Fruit fly (Drosophila melanogaster) whole organism, embryonic: ENCODE data around the gene CG31952.

Source experiments
- Aef1 ChIP-seq: fragments of 200-800 bp; sonication (Bioruptor generic); IDR thresholded peaks from 3 replicates; pipeline ENCODE4 v1.3.6; 2022; ENCODE audit warnings: missing biosample characterization, missing genetic modification characterization
- CG10321 ChIP-seq: fragments of 200-800 bp; sonication (Bioruptor generic); IDR thresholded peaks from 2 replicates; pipeline ENCODE4 v1.3.6; 2022; ENCODE audit warnings: missing biosample characterization, missing genetic modification characterization
- CG10979 ChIP-seq: fragments of 200-800 bp; sonication (Bioruptor generic); optimal IDR thresholded peaks from 2 replicates; lab custom pipeline; 2018; ENCODE audit warnings: missing biosample characterization, mild to moderate bottlenecking, missing genetic modification characterization, moderate library complexity
- CG11093 ChIP-seq: fragments of 200-800 bp; sonication (Bioruptor generic); IDR thresholded peaks from 3 replicates; pipeline ENCODE4 v1.3.6; 2022; ENCODE audit warnings: missing biosample characterization, missing genetic modification characterization
- CG11695 ChIP-seq: fragments of 200-800 bp; sonication (Bioruptor generic); IDR thresholded peaks from 3 replicates; pipeline ENCODE4 v1.3.6; 2022; ENCODE audit warnings: missing biosample characterization, missing genetic modification characterization
- CG13296 ChIP-seq: fragments of 200-800 bp; sonication (Bioruptor generic); optimal IDR thresholded peaks from 3 replicates; lab custom pipeline; 2018; ENCODE audit warnings: missing biosample characterization, mild to moderate bottlenecking, missing genetic modification characterization
- CG1529 ChIP-seq: fragments of 200-800 bp; sonication (Bioruptor generic); optimal IDR thresholded peaks from 3 replicates; lab custom pipeline; 2018; ENCODE audit warnings: missing biosample characterization, missing genetic modification characterization
- CG1602 ChIP-seq: fragments of 200-800 bp; sonication (Bioruptor generic); optimal IDR thresholded peaks from 3 replicates; lab custom pipeline; 2016; ENCODE audit warnings: missing biosample characterization, missing genetic modification characterization
- CG17802 ChIP-seq: fragments of 200-800 bp; sonication (Bioruptor generic); optimal IDR thresholded peaks from 2 replicates; lab custom pipeline; 2018; ENCODE audit warnings: missing biosample characterization, mild to moderate bottlenecking, missing genetic modification characterization, moderate library complexity
- CG18476 ChIP-seq: fragments of 200-800 bp; sonication (Bioruptor generic); optimal IDR thresholded peaks from 2 replicates; lab custom pipeline; 2016; ENCODE audit warnings: missing biosample characterization, mild to moderate bottlenecking, missing genetic modification characterization
- CG18764 ChIP-seq: fragments of 200-800 bp; sonication (Bioruptor generic); optimal IDR thresholded peaks from 3 replicates; lab custom pipeline; 2016; ENCODE audit warnings: missing biosample characterization, missing genetic modification characterization
- CG2120 ChIP-seq: fragments of 200-800 bp; sonication (Bioruptor generic); optimal IDR thresholded peaks from 3 replicates; lab custom pipeline; 2016; ENCODE audit warnings: missing biosample characterization, missing genetic modification characterization
- CG2202 ChIP-seq: fragments of 200-800 bp; sonication (Bioruptor generic); optimal IDR thresholded peaks from 2 replicates; lab custom pipeline; 2018; ENCODE audit warnings: missing biosample characterization, mild to moderate bottlenecking, missing genetic modification characterization
- CG3163 ChIP-seq: fragments of 200-800 bp; sonication (Bioruptor generic); optimal IDR thresholded peaks from 3 replicates; lab custom pipeline; 2016; ENCODE audit warnings: missing biosample characterization, missing genetic modification characterization
- CG4360 ChIP-seq: fragments of 200-800 bp; sonication (Bioruptor generic); IDR thresholded peaks from 2 replicates; pipeline ENCODE4 v1.3.6; 2022; ENCODE audit warnings: missing biosample characterization, missing genetic modification characterization
- CG5953 ChIP-seq: fragments of 200-800 bp; sonication (Bioruptor generic); IDR thresholded peaks from 2 replicates; pipeline ENCODE4 v1.3.6; 2022; ENCODE audit warnings: missing biosample characterization, missing genetic modification characterization
- CG8290 ChIP-seq, 3 experiments: fragments of 200-800 bp; sonication (Bioruptor generic); optimal IDR thresholded peaks; 2 replicates each; lab custom pipeline; 2016 to 2019; ENCODE audit warnings: missing biosample characterization in 3 of 3, missing genetic modification characterization in 3 of 3, mild to moderate bottlenecking in 2 of 3, moderate library complexity in 1 of 3
- CG9727 ChIP-seq: fragments of 200-800 bp; sonication (Bioruptor generic); optimal IDR thresholded peaks from 3 replicates; lab custom pipeline; 2017; ENCODE audit warnings: missing biosample characterization, mild to moderate bottlenecking, missing genetic modification characterization
- CoRest ChIP-seq: fragments of 200-800 bp; sonication (Bioruptor generic); optimal IDR thresholded peaks from 3 replicates; lab custom pipeline; 2018; ENCODE audit warnings: missing biosample characterization, mild to moderate bottlenecking, missing genetic modification characterization, moderate library complexity
- Dp ChIP-seq: fragments of 200-800 bp; sonication (Bioruptor generic); optimal IDR thresholded peaks from 2 replicates; lab custom pipeline; 2018; ENCODE audit warnings: missing biosample characterization, mild to moderate bottlenecking, missing genetic modification characterization, moderate library complexity
- Ets97D ChIP-seq: fragments of 200-800 bp; sonication (Bioruptor generic); optimal IDR thresholded peaks from 3 replicates; lab custom pipeline; 2016; ENCODE audit warnings: missing biosample characterization, missing genetic modification characterization
- Hand ChIP-seq: fragments of 200-800 bp; sonication (Bioruptor generic); optimal IDR thresholded peaks from 2 replicates; lab custom pipeline; 2017; ENCODE audit warnings: mild to moderate bottlenecking, missing biosample characterization, missing genetic modification reagents, missing genetic modification characterization
- Hmx ChIP-seq: fragments of 200-800 bp; sonication (Bioruptor generic); optimal IDR thresholded peaks from 2 replicates; lab custom pipeline; 2016; ENCODE audit warnings: missing biosample characterization, missing genetic modification characterization
- Lpt ChIP-seq: fragments of >200 bp; optimal IDR thresholded peaks from 2 replicates; lab custom pipeline; 2018; ENCODE audit warnings: missing biosample characterization, missing genetic modification characterization
- Ptx1 ChIP-seq: fragments of 200-800 bp; sonication (Bioruptor generic); IDR thresholded peaks from 2 replicates; pipeline ENCODE4 v1.3.6; 2022; ENCODE audit warnings: missing biosample characterization, missing genetic modification characterization
- Rfx ChIP-seq: fragments of 200-800 bp; sonication (Bioruptor generic); IDR thresholded peaks from 2 replicates; pipeline ENCODE4 v1.3.6; 2022; ENCODE audit warnings: missing biosample characterization, missing genetic modification characterization
- Sry-β ChIP-seq: fragments of 200-800 bp; sonication (Bioruptor generic); optimal IDR thresholded peaks from 2 replicates; lab custom pipeline; 2018; ENCODE audit warnings: missing biosample characterization, mild to moderate bottlenecking, missing genetic modification characterization, moderate library complexity
- Stat92E ChIP-seq, 3 experiments: fragments of >200 bp in 2 of 3; fragments of 200-800 bp in 1 of 3; sonication (Bioruptor generic) in 1 of 3; optimal IDR thresholded peaks; 2 replicates each; lab custom pipeline; 2017 to 2019; ENCODE audit warnings: missing biosample characterization in 3 of 3, missing genetic modification characterization in 3 of 3, mild to moderate bottlenecking in 1 of 3, moderate library complexity in 1 of 3
- abd-A ChIP-seq: fragments of 200-800 bp; sonication (Bioruptor generic); optimal IDR thresholded peaks from 3 replicates; lab custom pipeline; 2019; ENCODE audit warnings: missing biosample characterization, mild to moderate bottlenecking, missing genetic modification characterization, moderate library complexity
- crc ChIP-seq: fragments of 200-800 bp; sonication (Bioruptor generic); optimal IDR thresholded peaks from 2 replicates; lab custom pipeline; 2016; ENCODE audit warnings: missing biosample characterization, missing genetic modification characterization
- danr ChIP-seq: fragments of 200-800 bp; sonication (Bioruptor generic); IDR thresholded peaks from 2 replicates; pipeline ENCODE4 v1.3.6; 2022; ENCODE audit warnings: missing biosample characterization, missing genetic modification characterization
- fru ChIP-seq: fragments of >200 bp; optimal IDR thresholded peaks from 2 replicates; lab custom pipeline; 2017
- h ChIP-seq: fragments of >200 bp; optimal IDR thresholded peaks from 2 replicates; lab custom pipeline; 2017
- hkb ChIP-seq, 2 experiments: fragments of 200-800 bp in 1 of 2; fragments of >200 bp in 1 of 2; sonication (Bioruptor generic) in 1 of 2; IDR thresholded peaks in 1 of 2; optimal IDR thresholded peaks in 1 of 2; 2 replicates each; pipeline versions ENCODE4 v1.3.6 to Lab custom; 2017 to 2022; ENCODE audit warnings: missing biosample characterization in 1 of 2, missing genetic modification characterization in 1 of 2
- knrl ChIP-seq: fragments of 200-800 bp; sonication (Bioruptor generic); IDR thresholded peaks from 3 replicates; pipeline ENCODE4 v1.3.6; 2022; ENCODE audit warnings: missing biosample characterization, missing genetic modification characterization; ENCODE audit not compliant: partially characterized antibody
- lilli ChIP-seq: fragments of 200-800 bp; sonication (Bioruptor generic); optimal IDR thresholded peaks from 3 replicates; lab custom pipeline; 2016; ENCODE audit warnings: missing biosample characterization, missing genetic modification characterization
- lmd ChIP-seq: fragments of 200-800 bp; sonication (Bioruptor generic); IDR thresholded peaks from 2 replicates; pipeline ENCODE4 v1.3.6; 2022; ENCODE audit warnings: missing biosample characterization, missing genetic modification characterization
- mam ChIP-seq: fragments of 200-800 bp; sonication (Bioruptor generic); optimal IDR thresholded peaks from 3 replicates; lab custom pipeline; 2016; ENCODE audit warnings: missing biosample characterization, missing genetic modification characterization
- mirr ChIP-seq: fragments of 200-800 bp; sonication (Bioruptor generic); optimal IDR thresholded peaks from 3 replicates; lab custom pipeline; 2018; ENCODE audit warnings: missing biosample characterization, mild to moderate bottlenecking, missing genetic modification characterization
- nom ChIP-seq: fragments of 200-800 bp; sonication (Bioruptor generic); optimal IDR thresholded peaks from 2 replicates; lab custom pipeline; 2017; ENCODE audit warnings: missing biosample characterization, missing genetic modification characterization, mild to moderate bottlenecking, moderate library complexity, missing genetic modification reagents
- sd ChIP-seq: fragments of 200-800 bp; sonication (Bioruptor generic); optimal IDR thresholded peaks from 3 replicates; lab custom pipeline; 2018; ENCODE audit warnings: missing biosample characterization, mild to moderate bottlenecking, missing genetic modification characterization, moderate library complexity
- seq ChIP-seq: fragments of 200-800 bp; sonication (Bioruptor generic); IDR thresholded peaks from 2 replicates; pipeline ENCODE4 v1.3.6; 2022; ENCODE audit warnings: missing biosample characterization, missing genetic modification characterization
- so ChIP-seq: fragments of 200-800 bp; sonication (Bioruptor generic); IDR thresholded peaks from 3 replicates; pipeline ENCODE4 v1.3.6; 2022; ENCODE audit warnings: missing biosample characterization, missing genetic modification characterization
- stc ChIP-seq: fragments of 200-800 bp; sonication (Bioruptor generic); IDR thresholded peaks from 2 replicates; pipeline ENCODE4 v1.3.6; 2022; ENCODE audit warnings: missing biosample characterization, missing genetic modification characterization
- stwl ChIP-seq: fragments of 200-800 bp; sonication (Bioruptor generic); optimal IDR thresholded peaks from 3 replicates; lab custom pipeline; 2018; ENCODE audit warnings: missing biosample characterization, mild to moderate bottlenecking, missing genetic modification characterization, moderate library complexity
- toy ChIP-seq: fragments of 200-800 bp; sonication (Bioruptor generic); IDR thresholded peaks from 2 replicates; pipeline ENCODE4 v1.3.6; 2022; ENCODE audit warnings: missing biosample characterization, missing genetic modification characterization
- tx ChIP-seq: fragments of 200-800 bp; sonication (Bioruptor generic); optimal IDR thresholded peaks from 2 replicates; lab custom pipeline; 2016; ENCODE audit warnings: missing biosample characterization, missing genetic modification characterization
- usp ChIP-seq: fragments of >200 bp; optimal IDR thresholded peaks from 2 replicates; lab custom pipeline; 2017; ENCODE audit warnings: missing biosample characterization, missing genetic modification characterization
- vnd ChIP-seq: fragments of 200-800 bp; sonication (Bioruptor generic); IDR thresholded peaks from 3 replicates; pipeline ENCODE4 v1.3.6; 2022; ENCODE audit warnings: missing biosample characterization, missing genetic modification characterization; ENCODE audit not compliant: partially characterized antibody

CG31952 gene

DNA sequence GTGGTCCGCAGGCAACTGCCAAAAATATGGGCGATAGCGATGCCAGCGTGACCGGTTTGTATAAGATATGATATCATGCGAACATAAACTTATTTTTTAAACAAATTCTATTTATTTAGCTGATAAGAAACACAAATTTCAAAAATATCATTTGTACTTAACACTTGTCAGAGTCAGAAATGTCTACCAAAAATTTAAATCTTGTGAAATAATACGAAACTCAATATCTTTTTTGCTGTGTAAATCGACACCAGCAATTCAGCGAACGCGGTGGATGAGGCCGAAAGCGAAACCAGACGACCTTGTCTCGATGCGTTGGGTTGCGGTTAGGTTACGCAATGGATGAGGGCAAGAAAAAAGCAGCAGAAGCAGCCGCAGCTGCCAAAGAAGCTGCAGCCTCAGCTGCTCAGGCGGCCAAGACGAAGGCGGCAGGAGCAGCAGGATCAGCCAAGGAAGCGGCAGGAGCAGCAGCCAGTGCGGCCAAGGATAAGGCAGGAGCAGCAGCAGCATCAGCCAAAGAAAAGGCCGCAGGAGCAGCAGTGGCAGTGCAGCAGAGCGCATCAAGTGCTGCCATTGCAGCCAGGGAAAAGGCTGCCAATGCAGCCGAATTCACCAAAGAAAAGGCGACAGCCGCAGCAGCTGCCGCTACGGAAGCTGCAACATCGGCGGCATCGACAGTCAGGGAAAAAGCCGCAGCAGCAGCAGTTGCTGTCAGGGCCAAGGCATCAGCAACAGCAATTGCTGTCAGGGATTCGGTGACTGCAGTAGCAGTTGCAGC lies at the start of gene CG31952 (continued):
- no peak for TF ChIP-seq mam (GFP tag; lab: Kevin White, UChicago)
- no peak for TF ChIP-seq CG11093 (GFP tag; lab: Robert Waterston, UW)
- TF ChIP-seq Ets97D (GFP tag; lab: Kevin White, UChicago): no peak
- 0 out of 2 replicates have a peak, but pooled peaks have one; percentile 5 for TF ChIP-seq CG5953 (GFP tag; lab: Robert Waterston, UW)
- TF ChIP-seq so (GFP tag; lab: Robert Waterston, UW): peak; percentile 59; the same call in 1 of the 3 replicates
- TF ChIP-seq tx: no peak
- TF ChIP-seq Lpt (GFP tag; lab: Kevin White, UChicago): no peak
- no peak for TF ChIP-seq CG9727 (GFP tag; lab: Kevin White, UChicago)
- TF ChIP-seq CG10321 (GFP tag; lab: Robert Waterston, UW): no peak
- TF ChIP-seq CG10979 (tag; lab: Kevin White, UChicago): no peak
- no peak for TF ChIP-seq CG4360
- TF ChIP-seq danr (GFP tag; lab: Robert Waterston, UW): no peak
- peak; percentile 17 for TF ChIP-seq CoRest (tag; lab: Kevin White, UChicago)
- no peak for TF ChIP-seq crc (GFP tag; lab: Kevin White, UChicago)
- TF ChIP-seq Hand (GFP tag; lab: Kevin White, UChicago): no peak
- TF ChIP-seq usp (GFP tag; lab: Kevin White, UChicago): no peak
- no peak for TF ChIP-seq Sry-β (GFP tag; lab: Kevin White, UChicago)
- TF ChIP-seq CG11695 (GFP tag; lab: Robert Waterston, UW): peak; percentile 55; the same call in 2 of the 3 replicates
- TF ChIP-seq toy (GFP tag; lab: Robert Waterston, UW): no peak
- no peak for TF ChIP-seq CG3163
- no peak for TF ChIP-seq CG18476 (GFP tag; lab: Kevin White, UChicago)
- TF ChIP-seq Dp: no peak
- TF ChIP-seq CG18764: no peak
- no peak for TF ChIP-seq mirr
- 0 out of 2 replicates have a peak, but pooled peaks have one; percentile 10 for TF ChIP-seq Rfx (GFP tag; lab: Robert Waterston, UW)
- no peak for TF ChIP-seq CG8290 (GFP tag; optimal IDR thresholded peaks at IDR 0.05; lab: Kevin White, UChicago)
- no peak for TF ChIP-seq CG8290 (tag; optimal IDR thresholded peaks at IDR 0.05; lab: Kevin White, UChicago)
- no peak for TF ChIP-seq CG1529 (GFP tag; lab: Kevin White, UChicago)
- TF ChIP-seq Ptx1 (GFP tag; lab: Robert Waterston, UW): 0 out of 2 replicates have a peak, but pooled peaks have one; percentile 11
- no peak for TF ChIP-seq vnd (GFP tag; lab: Robert Waterston, UW)
- TF ChIP-seq hkb (optimal IDR thresholded peaks at IDR 0.05; lab: Kevin White, UChicago): no peak
- peak; percentile 50 for TF ChIP-seq hkb (GFP tag; IDR thresholded peaks at IDR 0.05; lab: Robert Waterston, UW)
- no peak for TF ChIP-seq CG17802 (tag; lab: Kevin White, UChicago)
- no peak for TF ChIP-seq abd-A (tag; lab: Kevin White, UChicago)
- TF ChIP-seq seq (GFP tag; lab: Robert Waterston, UW): 0 out of 2 replicates have a peak, but pooled peaks have one; percentile 14
- TF ChIP-seq CG1602 (GFP tag; lab: Kevin White, UChicago): no peak
- TF ChIP-seq Aef1 (GFP tag; lab: Robert Waterston, UW): peak; percentile 49; the same call in 2 of the 3 replicates
- TF ChIP-seq stc (GFP tag; lab: Robert Waterston, UW): no peak
- TF ChIP-seq lilli (GFP tag; lab: Kevin White, UChicago): peak; percentile 32
- no peak for TF ChIP-seq nom (GFP tag; lab: Kevin White, UChicago)
- TF ChIP-seq fru: no peak
- no peak for TF ChIP-seq h (lab: Kevin White, UChicago)
- no peak for TF ChIP-seq knrl (GFP tag; lab: Robert Waterston, UW)
- no peak for TF ChIP-seq stwl (tag; lab: Kevin White, UChicago)
- no peak for TF ChIP-seq CG2202 (tag; lab: Kevin White, UChicago)
- no peak for TF ChIP-seq Stat92E (GFP tag; optimal IDR thresholded peaks at IDR 0.05; lab: Kevin White, UChicago)
- no peak for TF ChIP-seq CG13296
- TF ChIP-seq CG2120 (GFP tag; lab: Kevin White, UChicago): peak; percentile 33
- TF ChIP-seq lmd: 0 out of 2 replicates have a peak, but pooled peaks have one; percentile 6
- no peak for TF ChIP-seq sd (tag; lab: Kevin White, UChicago)
- TF ChIP-seq Hmx (GFP tag; lab: Kevin White, UChicago): no peak
